Fruit fly (Drosophila melanogaster): ENCODE measurements around the gene NO66.

DNA sequence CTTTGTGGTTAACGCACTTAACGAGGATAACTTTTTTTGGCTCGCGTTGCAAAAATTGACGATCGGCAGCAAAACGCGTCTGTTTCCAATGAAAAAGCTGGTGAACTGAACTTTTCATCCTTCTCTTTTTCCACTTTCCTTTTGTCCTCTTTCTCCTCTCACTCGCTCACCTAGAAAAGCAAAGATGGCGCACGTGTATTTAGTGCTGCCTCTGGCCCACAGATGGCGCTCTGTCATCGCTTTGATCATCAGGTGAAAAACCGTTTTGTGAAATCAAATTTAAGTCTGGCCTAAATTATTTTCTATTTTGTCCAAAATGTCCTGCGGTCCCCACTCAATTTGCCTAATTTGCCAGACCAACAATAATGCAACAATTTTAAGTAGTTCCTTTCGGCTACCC is 25.8 kb upstream of the NO66 start:
- TF ChIP-seq Mio (GFP tag; optimal IDR thresholded peaks at IDR 0.05): no peak
- no peak for TF ChIP-seq rgr (GFP tag; optimal IDR thresholded peaks at IDR 0.05)
- TF ChIP-seq Hnf4 (GFP tag; optimal IDR thresholded peaks at IDR 0.05): no peak
- TF ChIP-seq Dfd (GFP tag; optimal IDR thresholded peaks at IDR 0.05): no peak
- TF ChIP-seq br (GFP tag; optimal IDR thresholded peaks at IDR 0.05): no peak
